Fruit fly (Drosophila melanogaster): Measurements from ENCODE around the gene dgrn.

DNA sequence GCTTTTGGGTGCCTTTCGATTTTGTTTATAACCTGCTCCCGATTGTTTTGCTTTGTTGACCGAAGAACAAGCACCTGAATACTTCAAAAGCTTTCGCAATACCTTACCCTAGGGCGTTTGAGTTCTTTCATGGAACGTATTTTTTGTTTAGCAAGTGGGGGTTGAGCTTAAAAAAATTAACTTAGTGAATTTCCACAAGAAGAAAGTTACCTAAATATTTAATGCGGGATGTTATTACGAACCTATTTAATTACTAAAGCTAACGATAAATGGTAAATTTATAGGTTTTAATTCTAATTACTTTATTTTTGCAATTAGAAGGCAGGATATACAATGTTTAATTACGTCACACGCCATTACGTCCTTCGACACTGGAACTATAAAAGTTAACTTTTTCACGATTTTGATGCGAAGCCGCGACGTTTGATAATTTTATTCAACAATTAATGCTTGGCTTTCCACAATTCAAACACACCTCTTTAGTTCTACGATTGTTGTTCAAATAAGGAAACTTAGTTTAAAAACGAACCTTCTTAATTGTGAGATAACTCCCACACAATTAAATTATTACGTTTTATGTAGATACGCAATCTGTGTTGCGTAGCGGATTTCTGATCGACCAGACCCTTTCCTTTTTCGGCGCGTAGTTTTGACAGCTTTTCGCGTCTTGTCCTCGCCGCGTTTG is 36.9 kb downstream of the dgrn start:
- TF ChIP-seq insv (optimal IDR thresholded peaks at IDR 0.05) (no peak), h (optimal IDR thresholded peaks at IDR 0.05) (no peak), Myc (optimal IDR thresholded peaks at IDR 0.05) (no peak), psq (optimal IDR thresholded peaks at IDR 0.05) (no peak), Sin3A (optimal IDR thresholded peaks at IDR 0.05) (no peak)

Measured in Kc167 (cell line).